Fruit fly (Drosophila melanogaster): ENCODE measurements around the gene CG32462.

The CG32462 gene

dm6 chr3L:22821377-22821776, 31.9 kb downstream of the CG32462 start:
- no peak for TF ChIP-seq sv (GFP tag; optimal IDR thresholded peaks at IDR 0.05)
- no peak for TF ChIP-seq rgr (GFP tag; optimal IDR thresholded peaks at IDR 0.05)
- no peak for TF ChIP-seq ey (GFP tag; optimal IDR thresholded peaks at IDR 0.05)
- TF ChIP-seq GATAd (GFP tag; optimal IDR thresholded peaks at IDR 0.05) = no peak
- no peak for TF ChIP-seq pan (optimal IDR thresholded peaks at IDR 0.05)
- no peak for TF ChIP-seq CG9705 (GFP tag; optimal IDR thresholded peaks at IDR 0.05)
- TF ChIP-seq Dfd (GFP tag; optimal IDR thresholded peaks at IDR 0.05) = no peak
- no peak for TF ChIP-seq Mio (GFP tag; optimal IDR thresholded peaks at IDR 0.05)
- TF ChIP-seq psq (GFP tag; optimal IDR thresholded peaks at IDR 0.05) = no peak
- no peak for TF ChIP-seq Myc (optimal IDR thresholded peaks at IDR 0.05)
- TF ChIP-seq dl (GFP tag; optimal IDR thresholded peaks at IDR 0.05; ENCODE audit: insufficient read depth in 1 of 2, partially characterized antibody in 2 of 2) = no peak
- no peak for TF ChIP-seq fru (GFP tag; optimal IDR thresholded peaks at IDR 0.05)

dm6 chr3L:22820190-22820589, 33.1 kb downstream of the CG32462 start:
- no peak for TF ChIP-seq Hr83 (GFP tag; optimal IDR thresholded peaks at IDR 0.05; ENCODE audit: poor library complexity, severe bottlenecking)
- peak; percentile 49 for TF ChIP-seq jim (GFP tag; optimal IDR thresholded peaks at IDR 0.05)

Data from whole organism, wandering third instar larva.